Worm (Caenorhabditis elegans): ENCODE measurements around the gene phat-7.

phat-7 gene

ce11 chrV:4016780-4017179 lies 29.4 kb upstream of the phat-7 start, which contains the start of gene srw-89:
Gene srw-89 (plus strand): TSS chrV:4017080.
- TF ChIP-seq R02D3.7 (tag; optimal IDR thresholded peaks at IDR 0.05) (no peak), tbx-2 (tag; optimal IDR thresholded peaks at IDR 0.05) (no peak), pqm-1 (tag; optimal IDR thresholded peaks at IDR 0.05) (no peak), nhr-77 (tag; optimal IDR thresholded peaks at IDR 0.05) (no peak), fos-1 (tag; optimal IDR thresholded peaks at IDR 0.05) (no peak), lin-15B (tag; optimal IDR thresholded peaks at IDR 0.05) (no peak), nhr-28 (tag; optimal IDR thresholded peaks at IDR 0.05) (no peak), pha-4 (tag; optimal IDR thresholded peaks at IDR 0.05) (no peak), ceh-9 (tag; optimal IDR thresholded peaks at IDR 0.05) (no peak), egl-5 (tag; optimal IDR thresholded peaks at IDR 0.05) (no peak), elt-1 (tag; optimal IDR thresholded peaks at IDR 0.05) (no peak), lin-39 (tag; optimal IDR thresholded peaks at IDR 0.05) (no peak), nhr-11 (tag; optimal IDR thresholded peaks at IDR 0.05) (no peak), aly-2 (tag; optimal IDR thresholded peaks at IDR 0.05) (no peak), nfya-1 (tag; optimal IDR thresholded peaks at IDR 0.05; ENCODE audit: insufficient read depth) (no peak), nhr-237 (tag; optimal IDR thresholded peaks at IDR 0.05) (no peak)

ce11 chrV:4018591-4018990 lies 27.6 kb upstream of the phat-7 start:
- no peak for TF ChIP-seq ceh-82 (tag; optimal IDR thresholded peaks at IDR 0.05)
- TF ChIP-seq ZK546.5 (tag; optimal IDR thresholded peaks at IDR 0.05) = no peak
- TF ChIP-seq sea-2 (GFP tag; optimal IDR thresholded peaks at IDR 0.05) = no peak
- no peak for TF ChIP-seq snpc-4 (tag; optimal IDR thresholded peaks at IDR 0.05)
- TF ChIP-seq egl-27 (tag; optimal IDR thresholded peaks at IDR 0.05) = no peak
- no peak for TF ChIP-seq nhr-77 (tag; optimal IDR thresholded peaks at IDR 0.05)
- TF ChIP-seq hmg-11 (tag; optimal IDR thresholded peaks at IDR 0.05) = no peak
- no peak for TF ChIP-seq nhr-12 (tag; optimal IDR thresholded peaks at IDR 0.05)
- TF ChIP-seq elt-1 (tag; optimal IDR thresholded peaks at IDR 0.05) = no peak
- TF ChIP-seq tbx-2 (tag; optimal IDR thresholded peaks at IDR 0.05) = no peak
- TF ChIP-seq unc-62 (GFP tag; optimal IDR thresholded peaks at IDR 0.05) = no peak

ce11 chrV:4019188-4019587 lies 27.0 kb upstream of the phat-7 start, which contains the start of gene K09D9.3:
Gene K09D9.3 (plus strand): TSS chrV:4019488.
- no peak for TF ChIP-seq tbx-2 (tag; optimal IDR thresholded peaks at IDR 0.05)
- no peak for TF ChIP-seq ceh-9 (tag; optimal IDR thresholded peaks at IDR 0.05)
- TF ChIP-seq fkh-2 (tag; optimal IDR thresholded peaks at IDR 0.05) = no peak
- no peak for TF ChIP-seq fos-1 (tag; optimal IDR thresholded peaks at IDR 0.05)
- no peak for TF ChIP-seq mdl-1 (tag; optimal IDR thresholded peaks at IDR 0.05)
- no peak for TF ChIP-seq unc-62 (GFP tag; optimal IDR thresholded peaks at IDR 0.05)
- no peak for TF ChIP-seq daf-12 (tag; optimal IDR thresholded peaks at IDR 0.05)
- TF ChIP-seq egl-5 (tag; optimal IDR thresholded peaks at IDR 0.05) = no peak

ce11 chrV:4021776-4022175 lies 24.4 kb upstream of the phat-7 start, which contains the start of gene K09D9.14:
Gene K09D9.14 (minus strand): TSS chrV:4021876.
- TF ChIP-seq nhr-237 (tag; optimal IDR thresholded peaks at IDR 0.05) = no peak
- no peak for TF ChIP-seq fkh-10 (GFP tag; optimal IDR thresholded peaks at IDR 0.05)
- no peak for TF ChIP-seq R02D3.7 (tag; optimal IDR thresholded peaks at IDR 0.05)
- TF ChIP-seq nhr-25 (tag; optimal IDR thresholded peaks at IDR 0.05) = no peak

ce11 chrV:4022309-4022708 lies 23.9 kb upstream of the phat-7 start, which contains the start of gene cyp-35A3:
Gene cyp-35A3 (plus strand): TSS chrV:4022609.
- TF ChIP-seq ceh-16 (tag; optimal IDR thresholded peaks at IDR 0.05) = no peak
- TF ChIP-seq mml-1 (tag; optimal IDR thresholded peaks at IDR 0.05) = no peak
- TF ChIP-seq pqm-1 (tag; optimal IDR thresholded peaks at IDR 0.05) = no peak
- TF ChIP-seq unc-39 (tag; optimal IDR thresholded peaks at IDR 0.05) = no peak
- TF ChIP-seq aly-2 (tag; optimal IDR thresholded peaks at IDR 0.05) = no peak
- TF ChIP-seq nhr-25 (tag; optimal IDR thresholded peaks at IDR 0.05) = no peak
- no peak for TF ChIP-seq elt-2 (tag; optimal IDR thresholded peaks at IDR 0.05)
- no peak for TF ChIP-seq nhr-23 (tag; optimal IDR thresholded peaks at IDR 0.05)
- no peak for TF ChIP-seq snpc-4 (tag; optimal IDR thresholded peaks at IDR 0.05)
- TF ChIP-seq nhr-76 (tag; optimal IDR thresholded peaks at IDR 0.05) = no peak
- TF ChIP-seq ceh-82 (tag; optimal IDR thresholded peaks at IDR 0.05) = no peak
- TF ChIP-seq nhr-28 (tag; optimal IDR thresholded peaks at IDR 0.05) = no peak
- no peak for TF ChIP-seq skn-1 (tag; optimal IDR thresholded peaks at IDR 0.05)
